Worm (Caenorhabditis elegans) whole organism, mixed stage, embryonic: ENCODE measurements around the gene B0524.5.

Experiments
- M03D4.4 ChIP-seq: sonication (generic microtip); optimal IDR thresholded peaks from 2 replicates; lab custom pipeline; 2017; ENCODE audit warnings: mild to moderate bottlenecking, missing genetic modification characterization, missing compliant biosample characterization
- bed-3 ChIP-seq: fragments of 200-800 bp; sonication (Bioruptor generic); optimal IDR thresholded peaks from 3 replicates; lab custom pipeline; 2018; ENCODE audit warnings: mild to moderate bottlenecking, missing genetic modification characterization, moderate library complexity, missing compliant biosample characterization
- blmp-1 ChIP-seq: fragments of 150-350 bp; optimal IDR thresholded peaks from 2 replicates; lab custom pipeline; 2014; ENCODE audit warnings: missing biosample characterization, missing genetic modification characterization
- ceh-39 ChIP-seq: fragments of 150-350 bp; optimal IDR thresholded peaks from 2 replicates; lab custom pipeline; 2014; ENCODE audit warnings: missing biosample characterization, missing genetic modification characterization
- ceh-43 ChIP-seq: fragments of 200-800 bp; sonication (Bioruptor generic); optimal IDR thresholded peaks from 2 replicates; lab custom pipeline; 2018; ENCODE audit warnings: mild to moderate bottlenecking, missing genetic modification characterization, moderate library complexity, missing compliant biosample characterization
- cnd-1 ChIP-seq: fragments of 200-800 bp; sonication (Bioruptor generic); optimal IDR thresholded peaks from 2 replicates; lab custom pipeline; 2018; ENCODE audit warnings: mild to moderate bottlenecking, missing genetic modification characterization, missing compliant biosample characterization
- drap-1 ChIP-seq: fragments of 200-800 bp; sonication (Bioruptor generic); optimal IDR thresholded peaks from 3 replicates; lab custom pipeline; 2018; ENCODE audit warnings: mild to moderate bottlenecking, missing genetic modification characterization, missing compliant biosample characterization
- elt-1 ChIP-seq: sonication (generic microtip); optimal IDR thresholded peaks from 2 replicates; lab custom pipeline; 2017; ENCODE audit warnings: missing genetic modification characterization, mild to moderate bottlenecking, missing compliant biosample characterization, antibody characterized with exemption, moderate library complexity, borderline replicate concordance; ENCODE audit not compliant: insufficient read depth
- flh-1 ChIP-seq: fragments of 200-800 bp; sonication (Bioruptor generic); optimal IDR thresholded peaks from 2 replicates; lab custom pipeline; 2018; ENCODE audit warnings: mild to moderate bottlenecking, missing genetic modification characterization, moderate library complexity, missing compliant biosample characterization
- ham-2 ChIP-seq: fragments of 200-800 bp; sonication (Bioruptor generic); optimal IDR thresholded peaks from 2 replicates; lab custom pipeline; 2018; ENCODE audit warnings: mild to moderate bottlenecking, missing genetic modification characterization, missing compliant biosample characterization
- hlh-1 ChIP-seq: fragments of 150-350 bp; optimal IDR thresholded peaks from 2 replicates; lab custom pipeline; 2014; ENCODE audit warnings: missing biosample characterization, missing genetic modification reagents, missing genetic modification characterization
- lin-13 ChIP-seq: fragments of 150-350 bp; optimal IDR thresholded peaks from 2 replicates; lab custom pipeline; 2014; ENCODE audit warnings: missing biosample characterization, missing genetic modification characterization
- lin-32 ChIP-seq: fragments of 200-800 bp; sonication (Bioruptor generic); optimal IDR thresholded peaks from 2 replicates; lab custom pipeline; 2018; ENCODE audit warnings: mild to moderate bottlenecking, missing genetic modification characterization, missing compliant biosample characterization
- lsy-2 ChIP-seq: fragments of 150-350 bp; optimal IDR thresholded peaks from 2 replicates; lab custom pipeline; 2014; ENCODE audit warnings: missing biosample characterization, missing genetic modification characterization
- mab-5 ChIP-seq: fragments of 150-350 bp; optimal IDR thresholded peaks from 2 replicates; lab custom pipeline; 2014; ENCODE audit warnings: missing biosample characterization, missing genetic modification characterization
- mep-1 ChIP-seq: fragments of 150-350 bp; optimal IDR thresholded peaks from 2 replicates; lab custom pipeline; 2017; ENCODE audit warnings: missing biosample characterization, missing genetic modification reagents, missing genetic modification characterization, inconsistent platforms
- mls-2 ChIP-seq: sonication (generic microtip); optimal IDR thresholded peaks from 2 replicates; lab custom pipeline; 2016; ENCODE audit warnings: mild to moderate bottlenecking, missing genetic modification characterization, moderate library complexity, missing compliant biosample characterization
- nhr-12 ChIP-seq: fragments of 150-350 bp; optimal IDR thresholded peaks from 2 replicates; lab custom pipeline; 2014; ENCODE audit warnings: missing biosample characterization, missing genetic modification characterization
- nhr-2 ChIP-seq: fragments of 150-350 bp; optimal IDR thresholded peaks from 2 replicates; lab custom pipeline; 2014; ENCODE audit warnings: missing biosample characterization, missing genetic modification characterization
- nhr-28 ChIP-seq: fragments of 150-350 bp; optimal IDR thresholded peaks from 2 replicates; lab custom pipeline; 2014; ENCODE audit warnings: missing biosample characterization, missing genetic modification characterization
- nhr-76 ChIP-seq: sonication (generic microtip); optimal IDR thresholded peaks from 2 replicates; lab custom pipeline; 2017; ENCODE audit warnings: missing biosample characterization, missing genetic modification characterization
- sem-2 ChIP-seq: fragments of 200-800 bp; sonication (Bioruptor generic); optimal IDR thresholded peaks from 2 replicates; lab custom pipeline; 2018; ENCODE audit warnings: mild to moderate bottlenecking, missing genetic modification characterization, missing compliant biosample characterization
- sptf-1 ChIP-seq: sonication (generic microtip); optimal IDR thresholded peaks from 2 replicates; lab custom pipeline; 2017; ENCODE audit warnings: mild to moderate bottlenecking, missing genetic modification characterization, moderate library complexity, missing compliant biosample characterization
- tbx-8 ChIP-seq: fragments of 200-800 bp; sonication (Bioruptor generic); optimal IDR thresholded peaks from 2 replicates; lab custom pipeline; 2018; ENCODE audit warnings: mild to moderate bottlenecking, missing genetic modification characterization, moderate library complexity, missing compliant biosample characterization
- unc-120 ChIP-seq: sonication (generic microtip); optimal IDR thresholded peaks from 2 replicates; lab custom pipeline; 2017; ENCODE audit warnings: missing genetic modification characterization, missing compliant biosample characterization; ENCODE audit not compliant: poor library complexity, severe bottlenecking
- zip-8 ChIP-seq: fragments of 150-350 bp; optimal IDR thresholded peaks from 2 replicates; lab custom pipeline; 2014; ENCODE audit warnings: missing biosample characterization, missing genetic modification characterization
- ztf-11 ChIP-seq: fragments of 150-350 bp; optimal IDR thresholded peaks from 2 replicates; lab custom pipeline; 2014; ENCODE audit warnings: missing biosample characterization, missing genetic modification characterization

The B0524.5 gene

ce11 chrIII:1893851-1894250 lies at the start of gene B0524.5, which contains the start of gene B0524.2:
TSS of gene B0524.5 (minus strand) at chrIII:1893890.
TSS of gene B0524.2 (plus strand) at chrIII:1894057.
- no peak for TF ChIP-seq ztf-11 (tag; lab: Kevin White, UChicago)
- TF ChIP-seq nhr-28 (tag; lab: Kevin White, UChicago) = no peak

- no peak for TF ChIP-seq ham-2 (GFP tag; lab: Kevin White, UChicago)
- peak; percentile 53 for TF ChIP-seq unc-120 (tag; lab: Kevin White, UChicago)
- no peak for TF ChIP-seq zip-8
- no peak for TF ChIP-seq cnd-1 (tag; lab: Kevin White, UChicago)
- peak; percentile 65 for TF ChIP-seq hlh-1 (tag; lab: Kevin White, UChicago)
- TF ChIP-seq, all 35 proteins: peak for 2
Measured at ce11 chrIII:1943488-1943887, 49.8 kb upstream of the B0524.5 start, which contains the start of gene F53A3.1. TSS of gene F53A3.1 (minus strand) at chrIII:1943637.

ce11 chrIII:1939625-1939988 lies 45.9 kb upstream of the B0524.5 start:
- TF ChIP-seq lsy-2 (tag; lab: Kevin White, UChicago) (peak; percentile 53), nhr-2 (no peak), bed-3 (GFP tag; lab: Kevin White, UChicago) (no peak)

- TF ChIP-seq zip-8 = no peak
- TF ChIP-seq ham-2 (GFP tag; lab: Kevin White, UChicago) = no peak
- no peak for TF ChIP-seq nhr-2
- no peak for TF ChIP-seq lin-32 (GFP tag; lab: Kevin White, UChicago)
- no peak for TF ChIP-seq sem-2 (GFP tag; lab: Kevin White, UChicago)
- peak; percentile 66 for TF ChIP-seq lsy-2 (tag; lab: Kevin White, UChicago)
- TF ChIP-seq tbx-8 = no peak
- TF ChIP-seq M03D4.4 (tag; lab: Kevin White, UChicago) = no peak
Measured at ce11 chrIII:1938712-1939624, 45.3 kb upstream of the B0524.5 start.

DNA sequence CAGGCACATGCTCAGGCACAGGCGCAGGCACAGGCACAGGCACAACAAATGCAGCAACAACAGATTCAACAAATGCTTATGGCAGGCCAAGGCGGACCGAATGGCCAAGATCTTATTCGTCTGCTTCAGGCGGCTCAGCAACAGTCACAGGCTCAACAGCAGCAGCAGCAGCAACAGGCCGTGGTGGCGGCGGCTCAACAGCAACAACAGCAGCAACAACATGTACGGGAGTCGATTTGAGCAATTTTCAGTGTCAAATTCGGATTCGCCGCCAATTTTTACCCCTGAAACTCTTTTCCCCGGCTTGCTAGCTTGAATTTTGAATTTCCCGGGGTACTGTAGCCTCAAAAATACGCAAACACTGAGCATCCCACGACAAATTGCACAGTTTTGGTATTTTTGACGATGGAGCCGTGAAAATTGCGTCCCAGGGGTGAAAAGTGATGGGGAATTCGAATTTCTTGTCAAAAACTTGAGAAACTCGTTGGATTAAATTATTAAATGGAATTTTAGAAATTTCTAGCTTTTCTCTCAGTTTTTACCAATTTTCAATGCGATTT lies 44.3 kb upstream of the B0524.5 start:
- TF ChIP-seq ham-2 (GFP tag; lab: Kevin White, UChicago) (no peak), mls-2 (no peak), mab-5 (tag; lab: Kevin White, UChicago) (no peak), lsy-2 (tag; lab: Kevin White, UChicago) (peak; percentile 69), ceh-39 (tag; lab: Kevin White, UChicago) (no peak), tbx-8 (no peak), ztf-11 (tag; lab: Kevin White, UChicago) (no peak), bed-3 (GFP tag; lab: Kevin White, UChicago) (no peak), elt-1 (tag; lab: Kevin White, UChicago) (no peak), blmp-1 (tag; lab: Kevin White, UChicago) (no peak), nhr-12 (tag; lab: Kevin White, UChicago) (no peak), lin-13 (tag; lab: Kevin White, UChicago) (peak; percentile 35), lin-32 (GFP tag; lab: Kevin White, UChicago) (no peak), sem-2 (GFP tag; lab: Kevin White, UChicago) (no peak)

- TF ChIP-seq unc-120 (tag; lab: Kevin White, UChicago) (no peak), ceh-43 (GFP tag; lab: Kevin White, UChicago) (no peak), sptf-1 (tag; lab: Kevin White, UChicago) (no peak), M03D4.4 (tag; lab: Kevin White, UChicago) (no peak), tbx-8 (no peak), mep-1 (no peak), bed-3 (GFP tag; lab: Kevin White, UChicago) (no peak), ham-2 (GFP tag; lab: Kevin White, UChicago) (no peak), sem-2 (GFP tag; lab: Kevin White, UChicago) (no peak), zip-8 (no peak), flh-1 (GFP tag; lab: Kevin White, UChicago) (no peak), nhr-76 (no peak), drap-1 (GFP tag; lab: Kevin White, UChicago) (no peak), nhr-28 (tag; lab: Kevin White, UChicago) (no peak)
Measured at ce11 chrIII:1934141-1934540, 40.5 kb upstream of the B0524.5 start.
